Fruit fly (Drosophila melanogaster) whole organism, embryonic: ENCODE data around the gene 7B2.

ENCODE experiments used
- B-H2 ChIP-seq: fragments of 200-800 bp; sonication (Bioruptor generic); optimal IDR thresholded peaks from 2 replicates; lab custom pipeline; 2018; ENCODE audit warnings: missing biosample characterization, mild to moderate bottlenecking, missing genetic modification characterization
- Blimp-1 ChIP-seq: fragments of 200-800 bp; sonication (Bioruptor generic); optimal IDR thresholded peaks from 3 replicates; lab custom pipeline; 2018; ENCODE audit warnings: missing biosample characterization, missing genetic modification characterization, mild to moderate bottlenecking, moderate library complexity, missing genetic modification reagents
- CG10462 ChIP-seq: fragments of 200-800 bp; sonication (Bioruptor generic); optimal IDR thresholded peaks from 2 replicates; lab custom pipeline; 2016; ENCODE audit warnings: missing biosample characterization, missing genetic modification characterization
- CG11093 ChIP-seq: fragments of 200-800 bp; sonication (Bioruptor generic); IDR thresholded peaks from 3 replicates; pipeline ENCODE4 v1.3.6; 2022; ENCODE audit warnings: missing biosample characterization, missing genetic modification characterization
- CG11456 ChIP-seq: fragments of 200-800 bp; sonication (Bioruptor generic); IDR thresholded peaks from 3 replicates; pipeline ENCODE4 v1.3.6; 2022; ENCODE audit warnings: missing biosample characterization, missing genetic modification characterization
- CG11695 ChIP-seq: fragments of 200-800 bp; sonication (Bioruptor generic); IDR thresholded peaks from 3 replicates; pipeline ENCODE4 v1.3.6; 2022; ENCODE audit warnings: missing biosample characterization, missing genetic modification characterization
- CG14710 ChIP-seq: fragments of 200-800 bp; sonication (Bioruptor generic); optimal IDR thresholded peaks from 3 replicates; lab custom pipeline; 2019; ENCODE audit warnings: missing biosample characterization, mild to moderate bottlenecking, missing genetic modification characterization, moderate library complexity
- CG15073 ChIP-seq: fragments of 200-800 bp; sonication (Bioruptor generic); optimal IDR thresholded peaks from 2 replicates; lab custom pipeline; 2016; ENCODE audit warnings: missing biosample characterization, missing genetic modification characterization
- CG15269 ChIP-seq: fragments of 200-800 bp; sonication (Bioruptor generic); optimal IDR thresholded peaks from 2 replicates; lab custom pipeline; 2018; ENCODE audit warnings: missing biosample characterization, mild to moderate bottlenecking, missing genetic modification characterization, moderate library complexity
- CG16813 ChIP-seq: fragments of 200-800 bp; sonication (Bioruptor generic); IDR thresholded peaks from 3 replicates; pipeline ENCODE4 v1.3.6; 2022; ENCODE audit warnings: missing biosample characterization, missing genetic modification characterization; ENCODE audit not compliant: partially characterized antibody
- CG18011 ChIP-seq: fragments of 200-800 bp; sonication (Bioruptor generic); optimal IDR thresholded peaks from 2 replicates; lab custom pipeline; 2017; ENCODE audit warnings: missing biosample characterization, missing genetic modification characterization, mild to moderate bottlenecking, moderate library complexity, missing genotype
- CG18764 ChIP-seq: fragments of 200-800 bp; sonication (Bioruptor generic); optimal IDR thresholded peaks from 3 replicates; lab custom pipeline; 2016; ENCODE audit warnings: missing biosample characterization, missing genetic modification characterization
- CG2129 ChIP-seq: fragments of 200-800 bp; sonication (Bioruptor generic); IDR thresholded peaks from 2 replicates; pipeline ENCODE4 v1.3.6; 2022; ENCODE audit warnings: missing biosample characterization, missing genetic modification characterization; ENCODE audit not compliant: partially characterized antibody
- CG33213 ChIP-seq: fragments of 200-800 bp; sonication (Bioruptor generic); optimal IDR thresholded peaks from 3 replicates; lab custom pipeline; 2016; ENCODE audit warnings: missing biosample characterization, missing genetic modification characterization
- CG3407 ChIP-seq: fragments of 200-800 bp; sonication (Bioruptor generic); optimal IDR thresholded peaks from 2 replicates; lab custom pipeline; 2018; ENCODE audit warnings: missing biosample characterization, mild to moderate bottlenecking, missing genetic modification characterization
- CG34422 ChIP-seq: fragments of 200-800 bp; sonication (Bioruptor generic); IDR thresholded peaks from 3 replicates; pipeline ENCODE4 v1.3.6; 2022; ENCODE audit warnings: missing biosample characterization, missing genetic modification characterization
- CG3847 ChIP-seq: fragments of 200-800 bp; sonication (Bioruptor generic); IDR thresholded peaks from 2 replicates; pipeline ENCODE4 v1.3.6; 2022; ENCODE audit warnings: missing biosample characterization, missing genetic modification characterization
- CG4424 ChIP-seq: fragments of 200-800 bp; sonication (Bioruptor generic); optimal IDR thresholded peaks from 3 replicates; lab custom pipeline; 2016; ENCODE audit warnings: missing biosample characterization, missing genetic modification characterization
- CG8478 ChIP-seq: fragments of >200 bp; optimal IDR thresholded peaks from 2 replicates; lab custom pipeline; 2018
- Camta ChIP-seq: fragments of 200-800 bp; sonication (Bioruptor generic); optimal IDR thresholded peaks from 2 replicates; lab custom pipeline; 2016; ENCODE audit warnings: missing biosample characterization, missing genetic modification characterization
- Deaf1 ChIP-seq: fragments of 200-800 bp; optimal IDR thresholded peaks from 3 replicates; lab custom pipeline; 2019; ENCODE audit warnings: missing biosample characterization, mild to moderate bottlenecking, missing genetic modification characterization, moderate library complexity
- Dip3 ChIP-seq: fragments of 200-800 bp; sonication (Bioruptor generic); optimal IDR thresholded peaks from 3 replicates; lab custom pipeline; 2016; ENCODE audit warnings: missing biosample characterization, missing genetic modification characterization
- Dref ChIP-seq: fragments of 200-800 bp; sonication (Bioruptor generic); IDR thresholded peaks from 2 replicates; pipeline ENCODE4 v1.3.6; 2022; ENCODE audit warnings: missing biosample characterization, missing genetic modification characterization
- ERR ChIP-seq: fragments of 200-800 bp; sonication (Bioruptor generic); optimal IDR thresholded peaks from 2 replicates; lab custom pipeline; 2016; ENCODE audit warnings: missing biosample characterization, missing genetic modification characterization
- Gsc ChIP-seq: fragments of 200-800 bp; sonication (Bioruptor generic); IDR thresholded peaks from 2 replicates; pipeline ENCODE4 v1.3.6; 2022; ENCODE audit warnings: missing biosample characterization, missing genetic modification characterization
- Nf-YC ChIP-seq: fragments of 200-800 bp; optimal IDR thresholded peaks from 3 replicates; lab custom pipeline; 2019; ENCODE audit warnings: missing biosample characterization, mild to moderate bottlenecking, missing genetic modification characterization, moderate library complexity
- cas ChIP-seq: fragments of 200-800 bp; sonication (Bioruptor generic); IDR thresholded peaks from 2 replicates; pipeline ENCODE4 v1.3.6; 2022; ENCODE audit warnings: missing biosample characterization, missing genetic modification characterization
- chn ChIP-seq: fragments of 200-800 bp; sonication (Bioruptor generic); optimal IDR thresholded peaks from 2 replicates; lab custom pipeline; 2016; ENCODE audit warnings: missing biosample characterization, missing genetic modification characterization
- ci ChIP-seq: fragments of 200-800 bp; sonication (Bioruptor generic); IDR thresholded peaks from 3 replicates; pipeline ENCODE4 v1.3.6; 2022; ENCODE audit warnings: missing biosample characterization, missing genetic modification characterization
- crc ChIP-seq: fragments of 200-800 bp; sonication (Bioruptor generic); optimal IDR thresholded peaks from 2 replicates; lab custom pipeline; 2016; ENCODE audit warnings: missing biosample characterization, missing genetic modification characterization
- crol ChIP-seq: fragments of 200-800 bp; sonication (Bioruptor generic); IDR thresholded peaks from 2 replicates; pipeline ENCODE4 v1.3.6; 2022; ENCODE audit warnings: missing biosample characterization, missing genetic modification characterization
- crp ChIP-seq, 2 experiments: fragments of 200-800 bp; sonication (Bioruptor generic); optimal IDR thresholded peaks; 2 replicates in 1 of 2; 3 replicates in 1 of 2; lab custom pipeline; 2017; ENCODE audit warnings: missing biosample characterization in 2 of 2, missing genetic modification characterization in 2 of 2, mild to moderate bottlenecking in 1 of 2, moderate library complexity in 1 of 2
- h ChIP-seq: fragments of >200 bp; optimal IDR thresholded peaks from 2 replicates; lab custom pipeline; 2017
- hth ChIP-seq: fragments of >200 bp; optimal IDR thresholded peaks from 2 replicates; lab custom pipeline; 2017; ENCODE audit warnings: inconsistent platforms
- jumu ChIP-seq: fragments of 200-800 bp; sonication (Bioruptor generic); optimal IDR thresholded peaks from 3 replicates; lab custom pipeline; 2016; ENCODE audit warnings: missing biosample characterization, missing genetic modification characterization
- klu ChIP-seq: fragments of 200-800 bp; sonication (Bioruptor generic); IDR thresholded peaks from 2 replicates; pipeline ENCODE4 v1.3.6; 2022; ENCODE audit warnings: missing biosample characterization, missing genetic modification characterization
- lola ChIP-seq, 3 experiments: fragments of >200 bp in 2 of 3; fragments of 200-800 bp in 1 of 3; sonication (Bioruptor generic) in 1 of 3; optimal IDR thresholded peaks; 2 replicates each; lab custom pipeline; 2017 to 2019; ENCODE audit warnings: missing biosample characterization in 3 of 3, missing genetic modification characterization in 3 of 3, mild to moderate bottlenecking in 1 of 3, moderate library complexity in 1 of 3
- otp ChIP-seq: fragments of 200-800 bp; sonication (Bioruptor generic); IDR thresholded peaks from 3 replicates; pipeline ENCODE4, ENCODE4 v1.3.6; 2022; ENCODE audit warnings: missing biosample characterization, missing genetic modification characterization
- pho ChIP-seq: fragments of 200-800 bp; sonication (Bioruptor generic); optimal IDR thresholded peaks from 2 replicates; lab custom pipeline; 2016; ENCODE audit warnings: missing biosample characterization, missing genetic modification characterization
- phol ChIP-seq: fragments of 200-800 bp; sonication (Bioruptor generic); optimal IDR thresholded peaks from 3 replicates; lab custom pipeline; 2018; ENCODE audit warnings: missing biosample characterization, mild to moderate bottlenecking, missing genetic modification characterization, moderate library complexity
- pnt ChIP-seq: fragments of 200-800 bp; sonication (Bioruptor generic); optimal IDR thresholded peaks from 3 replicates; lab custom pipeline; 2016; ENCODE audit warnings: missing biosample characterization, missing genetic modification characterization
- pum ChIP-seq: fragments of 200-800 bp; sonication (Bioruptor generic); optimal IDR thresholded peaks from 2 replicates; lab custom pipeline; 2016; ENCODE audit warnings: missing biosample characterization, missing genetic modification characterization
- pzg ChIP-seq: fragments of 200-800 bp; sonication (Bioruptor generic); optimal IDR thresholded peaks from 3 replicates; lab custom pipeline; 2018; ENCODE audit warnings: missing biosample characterization, mild to moderate bottlenecking, missing genetic modification characterization, moderate library complexity
- salm ChIP-seq: fragments of 200-800 bp; sonication (Bioruptor generic); optimal IDR thresholded peaks from 2 replicates; lab custom pipeline; 2018; ENCODE audit warnings: missing biosample characterization, mild to moderate bottlenecking, missing genetic modification characterization
- sc ChIP-seq, 3 experiments: fragments of >200 bp in 2 of 3; fragments of 200-800 bp in 1 of 3; sonication (Bioruptor generic) in 1 of 3; optimal IDR thresholded peaks; 2 replicates in 2 of 3; 3 replicates in 1 of 3; lab custom pipeline; 2017; ENCODE audit warnings: mild to moderate bottlenecking in 1 of 3, missing biosample characterization in 1 of 3, missing genetic modification characterization in 1 of 3, missing genetic modification reagents in 1 of 3
- scrt ChIP-seq: fragments of 200-800 bp; sonication (Bioruptor generic); optimal IDR thresholded peaks from 2 replicates; lab custom pipeline; 2018; ENCODE audit warnings: missing biosample characterization, mild to moderate bottlenecking, missing genetic modification characterization, moderate library complexity
- sr ChIP-seq: fragments of 200-800 bp; sonication (Bioruptor generic); IDR thresholded peaks from 3 replicates; pipeline ENCODE4 v1.3.6; 2022; ENCODE audit warnings: missing biosample characterization, missing genetic modification characterization
- ssp ChIP-seq: fragments of 200-800 bp; sonication (Bioruptor generic); IDR thresholded peaks from 2 replicates; pipeline ENCODE4 v1.3.6; 2022; ENCODE audit warnings: missing biosample characterization, missing genetic modification characterization
- tll ChIP-seq, 2 experiments: fragments of 200-800 bp in 1 of 2; fragments of >200 bp in 1 of 2; sonication (Bioruptor generic) in 1 of 2; optimal IDR thresholded peaks; 2 replicates each; lab custom pipeline; 2017 to 2019; ENCODE audit warnings: missing biosample characterization in 2 of 2, missing genetic modification characterization in 2 of 2, mild to moderate bottlenecking in 1 of 2, moderate library complexity in 1 of 2
- ttk ChIP-seq: fragments of 200-800 bp; sonication (Bioruptor generic); IDR thresholded peaks from 2 replicates; pipeline ENCODE4 v2.1.2; 2022; ENCODE audit warnings: missing biosample characterization, missing genetic modification characterization
- zfh1 ChIP-seq: fragments of 200-800 bp; sonication (Bioruptor generic); IDR thresholded peaks from 3 replicates; pipeline ENCODE4 v1.3.6; 2022; ENCODE audit warnings: missing biosample characterization, missing genetic modification characterization

The 7B2 gene

DNA sequence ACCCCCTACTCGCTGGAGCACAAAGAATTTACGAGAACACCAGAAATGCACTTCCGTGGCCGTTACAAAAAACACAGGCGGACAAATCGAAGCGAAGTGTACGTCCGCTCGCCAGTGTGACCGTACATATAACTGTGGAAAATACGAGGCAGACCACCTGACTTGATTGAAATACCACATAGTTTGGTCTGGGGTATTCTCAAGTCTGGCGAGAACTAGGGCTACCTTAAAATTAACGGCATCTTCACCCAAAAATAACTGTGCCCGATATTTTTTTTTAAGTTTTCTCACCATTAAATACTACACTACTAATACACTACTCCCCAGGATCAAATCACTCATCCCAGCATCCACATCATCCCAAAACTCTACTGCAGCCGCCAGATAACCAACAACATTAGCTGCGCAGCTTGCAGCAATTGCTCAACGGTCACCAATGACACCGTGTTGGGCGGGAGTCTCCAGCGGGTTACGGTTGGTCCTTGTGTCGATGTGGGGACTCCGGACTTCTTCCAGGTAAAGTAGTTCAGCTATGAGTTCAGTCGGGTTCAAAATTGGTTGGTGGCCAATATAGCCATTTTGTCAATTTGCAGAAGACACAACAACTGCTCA, 8.3 kb upstream of the 7B2 start, which contains the start of gene Cerk (continued):
- TF ChIP-seq pnt (GFP tag; lab: Kevin White, UChicago), result peak; percentile 41
- TF ChIP-seq ssp (GFP tag; lab: Robert Waterston, UW), result peak; percentile 81
- peak; percentile 81 for TF ChIP-seq ci
- TF ChIP-seq CG18764 (GFP tag; lab: Kevin White, UChicago), result no peak
- peak; percentile 17 for TF ChIP-seq Camta (GFP tag; lab: Kevin White, UChicago)
- TF ChIP-seq chn, result peak; percentile 69
- TF ChIP-seq salm (tag; lab: Kevin White, UChicago), result peak; percentile 22
- TF ChIP-seq CG33213 (GFP tag; lab: Kevin White, UChicago), result peak; percentile 73
- TF ChIP-seq CG11695 (GFP tag; lab: Robert Waterston, UW), result no peak
- no peak for TF ChIP-seq sr (GFP tag; lab: Robert Waterston, UW)
- no peak for TF ChIP-seq CG15269
- peak; percentile 7 for TF ChIP-seq Dip3 (GFP tag; lab: Kevin White, UChicago)
- peak; percentile 1 for TF ChIP-seq CG4424 (GFP tag; lab: Kevin White, UChicago)
- no peak for TF ChIP-seq Deaf1 (tag; lab: Kevin White, UChicago)
- peak; percentile 21 for TF ChIP-seq B-H2 (GFP tag; lab: Kevin White, UChicago)
- TF ChIP-seq CG15073 (GFP tag; lab: Kevin White, UChicago), result no peak
- no peak for TF ChIP-seq klu (GFP tag; lab: Robert Waterston, UW)
- no peak for TF ChIP-seq hth (lab: Kevin White, UChicago)
- TF ChIP-seq CG3847 (GFP tag; lab: Robert Waterston, UW), result peak; percentile 51
- TF ChIP-seq crp (GFP tag; optimal IDR thresholded peaks at IDR 0.05; lab: Kevin White, UChicago), result peak in 1 of 2 experiments; percentile 45
- peak; percentile 49 for TF ChIP-seq ERR (GFP tag; lab: Kevin White, UChicago)
- peak; percentile 54 for TF ChIP-seq pum
- peak; percentile 48; the same call in 2 of the 3 replicates for TF ChIP-seq CG34422 (GFP tag; lab: Robert Waterston, UW)
- TF ChIP-seq scrt (GFP tag; lab: Kevin White, UChicago), result no peak
- peak; percentile 52 for TF ChIP-seq CG14710
- no peak for TF ChIP-seq Blimp-1 (GFP tag; lab: Kevin White, UChicago)
- peak; percentile 48 for TF ChIP-seq Dref (GFP tag; lab: Robert Waterston, UW)
- no peak for TF ChIP-seq pho (GFP tag; lab: Kevin White, UChicago)
- no peak for TF ChIP-seq CG2129 (GFP tag; lab: Robert Waterston, UW)
- no peak for TF ChIP-seq crc (GFP tag; lab: Kevin White, UChicago)
- no peak for TF ChIP-seq sc (optimal IDR thresholded peaks at IDR 0.05; lab: Kevin White, UChicago)
- TF ChIP-seq sc (GFP tag; optimal IDR thresholded peaks at IDR 0.05; lab: Kevin White, UChicago), result no peak
- TF ChIP-seq Nf-YC (tag; lab: Kevin White, UChicago), result peak; percentile 33
- TF ChIP-seq CG8478 (lab: Kevin White, UChicago), result no peak
- 0 out of 3 replicates have a peak, but pooled peaks have one; percentile 28 for TF ChIP-seq zfh1 (GFP tag; lab: Robert Waterston, UW)
- TF ChIP-seq CG11093 (GFP tag; lab: Robert Waterston, UW), result no peak
- TF ChIP-seq CG18011 (GFP tag; lab: Kevin White, UChicago), result no peak
- peak; percentile 13 for TF ChIP-seq CG10462 (GFP tag; lab: Kevin White, UChicago)
- TF ChIP-seq ttk (GFP tag; lab: Robert Waterston, UW), result no peak
- TF ChIP-seq CG11456 (GFP tag; lab: Robert Waterston, UW), result peak; percentile 51; the same call in 1 of the 3 replicates
- TF ChIP-seq pzg (GFP tag; lab: Kevin White, UChicago), result peak; percentile 91
- TF ChIP-seq cas (GFP tag; lab: Robert Waterston, UW), result no peak
- no peak for TF ChIP-seq tll (GFP tag; optimal IDR thresholded peaks at IDR 0.05; lab: Kevin White, UChicago)
- TF ChIP-seq lola (GFP tag; optimal IDR thresholded peaks at IDR 0.05; lab: Kevin White, UChicago), result no peak
- TF ChIP-seq otp (GFP tag; lab: Robert Waterston, UW), result 0 out of 3 replicates have a peak, but pooled peaks have one; percentile 33
- TF ChIP-seq CG16813 (GFP tag; lab: Robert Waterston, UW), result peak; percentile 49; the same call in 1 of the 3 replicates
- TF ChIP-seq crol, result no peak
- TF ChIP-seq jumu (GFP tag; lab: Kevin White, UChicago), result peak; percentile 5
- TF ChIP-seq Gsc (GFP tag; lab: Robert Waterston, UW), result no peak
- peak; percentile 46 for TF ChIP-seq phol (tag; lab: Kevin White, UChicago)
- no peak for TF ChIP-seq h (lab: Kevin White, UChicago)
- TF ChIP-seq CG3407, result no peak
